Worm (Caenorhabditis elegans) whole organism, L4 larva: ENCODE data around the gene tba-4.

Source experiments
- aly-2 ChIP-seq: sonication (generic microtip); optimal IDR thresholded peaks from 2 replicates; lab custom pipeline; 2018; ENCODE audit warnings: missing biosample characterization, missing genetic modification characterization
- nhr-77 ChIP-seq: fragments of 150-350 bp; optimal IDR thresholded peaks from 2 replicates; lab custom pipeline; 2014; ENCODE audit warnings: missing biosample characterization, missing genetic modification characterization
- sdz-12 ChIP-seq: fragments of 200-800 bp; sonication (Bioruptor generic); optimal IDR thresholded peaks from 2 replicates; lab custom pipeline; 2018; ENCODE audit warnings: mild to moderate bottlenecking, missing genetic modification characterization, missing compliant biosample characterization

DNA sequence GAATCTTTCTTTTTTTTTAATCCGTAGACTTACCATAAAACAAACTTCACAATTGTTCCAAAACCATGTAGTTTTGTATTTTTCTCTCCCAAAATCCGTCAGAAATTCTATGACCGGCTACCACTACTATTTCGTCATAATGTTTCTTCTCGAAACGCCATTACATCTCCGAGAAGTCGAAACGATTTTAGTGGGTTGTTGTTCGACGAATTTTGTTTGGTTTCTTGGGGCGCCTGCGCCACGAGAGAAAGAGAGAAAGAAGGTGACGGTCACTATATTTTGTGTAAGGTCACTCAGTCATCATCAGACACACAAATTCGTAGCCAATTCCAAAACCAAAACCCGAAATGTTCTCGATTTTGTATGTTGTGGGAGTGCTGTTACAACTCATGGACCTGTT is 31.4 kb upstream of the tba-4 start:
- TF ChIP-seq nhr-77 (tag; lab: Kevin White, UChicago) = no peak
- TF ChIP-seq sdz-12 = no peak
- no peak for TF ChIP-seq aly-2 (tag; lab: Kevin White, UChicago)
